Worm (Caenorhabditis elegans) whole organism, L2 larva: ENCODE data around the gene ZC477.4.

Experiments
- aly-2 ChIP-seq: fragments of 150-350 bp; optimal IDR thresholded peaks from 2 replicates; lab custom pipeline; 2014; ENCODE audit warnings: missing biosample characterization, missing genetic modification characterization
- crh-2 ChIP-seq: sonication (generic microtip); optimal IDR thresholded peaks from 2 replicates; lab custom pipeline; 2017; ENCODE audit warnings: missing biosample characterization, missing genetic modification characterization
- elt-3 ChIP-seq: sonication (generic microtip); optimal IDR thresholded peaks from 2 replicates; lab custom pipeline; 2017; ENCODE audit warnings: missing biosample characterization, missing genetic modification characterization
- lin-13 ChIP-seq: fragments of 150-350 bp; optimal IDR thresholded peaks from 2 replicates; lab custom pipeline; 2014; ENCODE audit warnings: missing biosample characterization, missing genetic modification reagents, missing genetic modification characterization
- nhr-23 ChIP-seq: fragments of 150-350 bp; optimal IDR thresholded peaks from 2 replicates; lab custom pipeline; 2014; ENCODE audit warnings: missing biosample characterization, missing genetic modification reagents, missing genetic modification characterization

- TF ChIP-seq aly-2 (tag; lab: Kevin White, UChicago) (no peak), lin-13 (no peak), crh-2 (tag; lab: Kevin White, UChicago) (no peak), nhr-23 (tag; lab: Kevin White, UChicago) (no peak), elt-3 (tag; lab: Kevin White, UChicago) (no peak)
Measured at ce11 chrIV:7075063-7075462, 23.5 kb downstream of the ZC477.4 start, which contains the start of gene srg-50.
